Worm (Caenorhabditis elegans) whole organism, L4 larva: ENCODE data around the gene nlp-43.

Source experiments
- D1046.2 ChIP-seq: fragments of 200-800 bp; sonication (Bioruptor generic); IDR thresholded peaks from 2 replicates; pipeline ENCODE4 v1.3.6; 2022; ENCODE audit warnings: missing genetic modification characterization, missing compliant biosample characterization
- F10B5.3 ChIP-seq: sonication (generic microtip); optimal IDR thresholded peaks from 2 replicates; lab custom pipeline; 2016; ENCODE audit warnings: mild to moderate bottlenecking, missing genetic modification characterization, missing compliant biosample characterization
- F26F4.8 ChIP-seq: fragments of 200-800 bp; sonication (Bioruptor generic); conservative IDR thresholded peaks from 2 replicates; pipeline ENCODE4 v1.3.6; 2022; ENCODE audit warnings: missing genetic modification characterization, missing compliant biosample characterization
- F37D6.2 ChIP-seq: sonication (generic microtip); optimal IDR thresholded peaks from 2 replicates; lab custom pipeline; 2016; ENCODE audit warnings: mild to moderate bottlenecking, missing genetic modification characterization, missing compliant biosample characterization
- F44E2.7 ChIP-seq: fragments of 200-800 bp; sonication (Bioruptor generic); IDR thresholded peaks from 2 replicates; pipeline ENCODE4 v2.1.2; 2022; ENCODE audit warnings: missing genetic modification characterization, missing compliant biosample characterization
- F49E8.2 ChIP-seq: sonication (generic microtip); optimal IDR thresholded peaks from 2 replicates; lab custom pipeline; 2016; ENCODE audit warnings: missing compliant biosample characterization, mild to moderate bottlenecking, missing genetic modification characterization, borderline replicate concordance
- T20F7.1 ChIP-seq: fragments of 200-800 bp; sonication (Bioruptor generic); optimal IDR thresholded peaks from 2 replicates; lab custom pipeline; 2018; ENCODE audit warnings: mild to moderate bottlenecking, missing genetic modification characterization, missing compliant biosample characterization
- Y5F2A.4 ChIP-seq: fragments of 200-800 bp; sonication (Bioruptor generic); optimal IDR thresholded peaks from 2 replicates; lab custom pipeline; 2018; ENCODE audit warnings: mild to moderate bottlenecking, missing genetic modification characterization, missing compliant biosample characterization
- Y75B8A.6 ChIP-seq: fragments of 200-800 bp; sonication (Bioruptor generic); IDR thresholded peaks from 2 replicates; pipeline ENCODE4 v1.3.6; 2022; ENCODE audit warnings: missing genetic modification reagents, missing genetic modification characterization, missing compliant biosample characterization
- ZK546.5 ChIP-seq, 2 experiments: sonication (generic microtip); optimal IDR thresholded peaks; 2 replicates each; lab custom pipeline; 2017; ENCODE audit warnings: missing biosample characterization in 2 of 2, missing genetic modification characterization in 2 of 2
- aha-1 ChIP-seq: fragments of 150-350 bp; peaks from one replicate; lab custom pipeline; 2014; ENCODE audit warnings: missing biosample characterization, missing genetic modification characterization
- ama-1 ChIP-seq: fragments of 150-350 bp; optimal IDR thresholded peaks from 2 replicates; lab custom pipeline; 2014; ENCODE audit warnings: inconsistent platforms, mixed read lengths
- ceh-62 ChIP-seq: sonication (generic microtip); optimal IDR thresholded peaks from 2 replicates; lab custom pipeline; 2017; ENCODE audit warnings: missing biosample characterization, missing genetic modification characterization
- ceh-82 ChIP-seq: sonication (generic microtip); optimal IDR thresholded peaks from 2 replicates; lab custom pipeline; 2017; ENCODE audit warnings: missing biosample characterization, missing genetic modification characterization
- cey-2 ChIP-seq: sonication (generic microtip); optimal IDR thresholded peaks from 3 replicates; lab custom pipeline; 2017; ENCODE audit warnings: missing genetic modification characterization, mild to moderate bottlenecking, missing compliant biosample characterization, antibody characterized with exemption, borderline replicate concordance; ENCODE audit not compliant: insufficient read depth
- daf-12 ChIP-seq: fragments of 150-350 bp; optimal IDR thresholded peaks from 2 replicates; lab custom pipeline; 2014; ENCODE audit warnings: missing biosample characterization, missing genetic modification reagents, missing genetic modification characterization
- daf-16 ChIP-seq, 3 experiments: sonication (generic microtip); optimal IDR thresholded peaks; 2 replicates each; lab custom pipeline; 2016 to 2017; ENCODE audit warnings: missing genetic modification characterization in 3 of 3, missing genetic modification reagents in 3 of 3, mild to moderate bottlenecking in 2 of 3, missing compliant biosample characterization in 2 of 3, missing biosample characterization in 1 of 3, moderate library complexity in 1 of 3
- daf-19 ChIP-seq: fragments of 200-800 bp; sonication (Bioruptor generic); conservative IDR thresholded peaks from 2 replicates; pipeline ENCODE4 v1.3.6; 2022; ENCODE audit warnings: missing genetic modification characterization, missing compliant biosample characterization
- dmd-8 ChIP-seq: fragments of 200-800 bp; sonication (Bioruptor generic); IDR thresholded peaks from 2 replicates; pipeline ENCODE4 v1.3.6; 2022; ENCODE audit warnings: missing genetic modification characterization, missing compliant biosample characterization
- dpl-1 ChIP-seq: fragments of 150-350 bp; optimal IDR thresholded peaks from 2 replicates; lab custom pipeline; 2014; ENCODE audit warnings: missing biosample characterization, missing genetic modification reagents, missing genetic modification characterization
- dve-1 ChIP-seq: sonication (generic microtip); optimal IDR thresholded peaks from 2 replicates; lab custom pipeline; 2017; ENCODE audit warnings: antibody characterized with exemption, mild to moderate bottlenecking, missing genetic modification characterization, missing compliant biosample characterization; ENCODE audit not compliant: insufficient read depth
- egl-27 ChIP-seq: sonication (generic microtip); optimal IDR thresholded peaks from 3 replicates; lab custom pipeline; 2017; ENCODE audit warnings: missing biosample characterization, missing genetic modification reagents, missing genetic modification characterization
- egl-43 ChIP-seq: fragments of 200-800 bp; sonication (Bioruptor generic); IDR thresholded peaks from 2 replicates; pipeline ENCODE4 v1.3.6; 2022; ENCODE audit warnings: missing genetic modification reagents, missing genetic modification characterization, missing compliant biosample characterization
- fos-1 ChIP-seq: fragments of 150-350 bp; optimal IDR thresholded peaks from 2 replicates; lab custom pipeline; 2014; ENCODE audit warnings: missing biosample characterization, missing genetic modification characterization
- gei-8 ChIP-seq: fragments of 200-800 bp; sonication (Bioruptor generic); optimal IDR thresholded peaks from 2 replicates; lab custom pipeline; 2018; ENCODE audit warnings: mild to moderate bottlenecking, missing genetic modification characterization, missing compliant biosample characterization
- hif-1 ChIP-seq, 2 experiments: sonication (generic microtip); optimal IDR thresholded peaks; 2 replicates each; lab custom pipeline; 2016 to 2017; ENCODE audit warnings: missing compliant biosample characterization in 2 of 2, missing genetic modification characterization in 2 of 2, missing genetic modification reagents in 2 of 2, missing genotype in 2 of 2, mild to moderate bottlenecking in 1 of 2
- hlh-30 ChIP-seq: sonication (generic microtip); optimal IDR thresholded peaks from 2 replicates; lab custom pipeline; 2017; ENCODE audit warnings: antibody characterized with exemption, mild to moderate bottlenecking, missing genetic modification characterization, missing compliant biosample characterization; ENCODE audit not compliant: insufficient read depth
- hmg-1.1 ChIP-seq: fragments of 200-800 bp; sonication (Bioruptor generic); IDR thresholded peaks from 2 replicates; pipeline ENCODE4 v1.3.6; 2022; ENCODE audit warnings: missing genetic modification reagents, missing genetic modification characterization, missing compliant biosample characterization
- lim-7 ChIP-seq: fragments of 200-800 bp; sonication (Bioruptor generic); IDR thresholded peaks from 2 replicates; pipeline ENCODE4 v1.3.6; 2022; ENCODE audit warnings: missing genetic modification characterization, missing compliant biosample characterization
- lin-1 ChIP-seq: fragments of 200-800 bp; sonication (Bioruptor generic); IDR thresholded peaks from 2 replicates; pipeline ENCODE4 v1.3.6; 2022; ENCODE audit warnings: missing genetic modification reagents, missing genetic modification characterization, missing compliant biosample characterization
- lin-15B ChIP-seq: fragments of 150-350 bp; sonication (generic microtip); optimal IDR thresholded peaks from 3 replicates; lab custom pipeline; 2014; ENCODE audit warnings: missing biosample characterization, missing genetic modification characterization
- lin-29 ChIP-seq: fragments of 200-800 bp; sonication (Bioruptor generic); IDR thresholded peaks from 2 replicates; pipeline ENCODE4 v1.3.6; 2022; ENCODE audit warnings: missing genetic modification reagents, missing genetic modification characterization, missing compliant biosample characterization
- madf-5 ChIP-seq, 2 experiments: fragments of 200-800 bp; sonication (Bioruptor generic); IDR thresholded peaks; 2 replicates each; pipeline ENCODE4 v1.3.6; 2022; ENCODE audit warnings: missing compliant biosample characterization in 2 of 2, missing genetic modification characterization in 2 of 2
- madf-9 ChIP-seq: fragments of 200-800 bp; sonication (Bioruptor generic); conservative IDR thresholded peaks from 2 replicates; pipeline ENCODE4 v1.3.6; 2022; ENCODE audit warnings: missing genetic modification reagents, missing genetic modification characterization, missing compliant biosample characterization
- mes-2 ChIP-seq: sonication (generic microtip); optimal IDR thresholded peaks from 2 replicates; lab custom pipeline; 2016; ENCODE audit warnings: missing genotype, mild to moderate bottlenecking, missing genetic modification characterization, missing compliant biosample characterization; ENCODE audit not compliant: poor library complexity, severe bottlenecking
- mxl-2 ChIP-seq: fragments of 200-800 bp; sonication (Bioruptor generic); conservative IDR thresholded peaks from 2 replicates; pipeline ENCODE4 v1.3.6; 2022; ENCODE audit warnings: missing genetic modification reagents, missing genetic modification characterization, missing compliant biosample characterization
- nhr-11 ChIP-seq: fragments of 150-350 bp; optimal IDR thresholded peaks from 2 replicates; lab custom pipeline; 2014; ENCODE audit warnings: missing biosample characterization, missing genetic modification characterization
- nhr-111 ChIP-seq: fragments of 200-800 bp; sonication (Bioruptor generic); optimal IDR thresholded peaks from 2 replicates; lab custom pipeline; 2018; ENCODE audit warnings: mild to moderate bottlenecking, missing genetic modification characterization, missing compliant biosample characterization
- nhr-28 ChIP-seq: fragments of 150-350 bp; optimal IDR thresholded peaks from 2 replicates; lab custom pipeline; 2014; ENCODE audit warnings: missing biosample characterization, missing genetic modification characterization
- nhr-6 ChIP-seq: fragments of 150-350 bp; optimal IDR thresholded peaks from 2 replicates; lab custom pipeline; 2014; ENCODE audit warnings: missing biosample characterization, missing genetic modification characterization
- nhr-77 ChIP-seq: fragments of 150-350 bp; optimal IDR thresholded peaks from 2 replicates; lab custom pipeline; 2014; ENCODE audit warnings: missing biosample characterization, missing genetic modification characterization
- pha-4 ChIP-seq, 2 experiments: fragments of 150-350 bp in 1 of 2; fragments of 200-800 bp in 1 of 2; sonication (Bioruptor generic) in 1 of 2; IDR thresholded peaks in 1 of 2; optimal IDR thresholded peaks in 1 of 2; 2 replicates each; pipeline versions ENCODE4 v1.3.6 to Lab custom; 2014 to 2022; ENCODE audit warnings: missing genetic modification characterization in 2 of 2, missing genetic modification reagents in 2 of 2, missing biosample characterization in 1 of 2, missing compliant biosample characterization in 1 of 2
- php-3 ChIP-seq: fragments of 200-800 bp; sonication (Bioruptor generic); IDR thresholded peaks from 2 replicates; pipeline ENCODE4 v1.3.6; 2022; ENCODE audit warnings: missing genetic modification reagents, missing genetic modification characterization, missing compliant biosample characterization
- saeg-2 ChIP-seq: fragments of 200-800 bp; sonication (Bioruptor generic); IDR thresholded peaks from 2 replicates; pipeline ENCODE4 v1.3.6; 2022; ENCODE audit warnings: missing genetic modification reagents, missing genetic modification characterization, missing compliant biosample characterization
- unc-39 ChIP-seq: sonication (generic microtip); optimal IDR thresholded peaks from 2 replicates; lab custom pipeline; 2017; ENCODE audit warnings: missing biosample characterization, missing genetic modification characterization
- vab-7 ChIP-seq: fragments of 200-800 bp; sonication (Bioruptor generic); IDR thresholded peaks from 2 replicates; pipeline ENCODE4 v1.3.6; 2022; ENCODE audit warnings: missing genetic modification reagents, missing genetic modification characterization, missing compliant biosample characterization
- zag-1 ChIP-seq: fragments of 150-350 bp; optimal IDR thresholded peaks from 2 replicates; lab custom pipeline; 2014; ENCODE audit warnings: missing biosample characterization, missing genetic modification characterization
- zfp-2 ChIP-seq: sonication (generic microtip); optimal IDR thresholded peaks from 2 replicates; lab custom pipeline; 2016; ENCODE audit warnings: mild to moderate bottlenecking, missing genetic modification characterization, missing compliant biosample characterization
- zip-2 ChIP-seq: fragments of 150-350 bp; optimal IDR thresholded peaks from 2 replicates; lab custom pipeline; 2014; ENCODE audit warnings: missing biosample characterization, missing genetic modification characterization

nlp-43 gene

ce11 chrIII:5018116-5018689 is 24.0 kb upstream of the nlp-43 start, which contains the start of gene wip-1 (continued):
- peak; percentile 98 for TF ChIP-seq nhr-11
- peak; percentile 95 for TF ChIP-seq T20F7.1 (GFP tag; lab: Kevin White, UChicago)
- TF ChIP-seq F26F4.8, result no peak
- TF ChIP-seq nhr-77 (tag; lab: Kevin White, UChicago), result peak; percentile 98
- peak; percentile 96 for TF ChIP-seq pha-4 (GFP tag; IDR thresholded peaks at IDR 0.05; lab: Robert Waterston, UW)
- peak; percentile 73 for TF ChIP-seq pha-4 (tag; optimal IDR thresholded peaks at IDR 0.05; lab: Kevin White, UChicago)
- TF ChIP-seq lin-15B (tag; lab: Kevin White, UChicago), result peak; percentile 65
- TF ChIP-seq vab-7 (GFP tag; lab: Robert Waterston, UW), result peak; percentile 88
- TF ChIP-seq egl-43 (GFP tag; lab: Robert Waterston, UW), result peak; percentile 96
- peak; percentile 95 for TF ChIP-seq dpl-1
- peak; percentile 98 for TF ChIP-seq hmg-1.1 (GFP tag; lab: Robert Waterston, UW)
- peak; percentile 88 for TF ChIP-seq zip-2
- peak; percentile 87; the same call in 1 of the 2 replicates for TF ChIP-seq saeg-2 (GFP tag; lab: Robert Waterston, UW)
- TF ChIP-seq F37D6.2 (tag; lab: Kevin White, UChicago), result peak; percentile 95
- peak; percentile 100 for TF ChIP-seq dve-1 (tag; lab: Kevin White, UChicago)
- TF ChIP-seq mxl-2 (GFP tag; lab: Robert Waterston, UW), result peak; percentile 62
- TF ChIP-seq nhr-6 (tag; lab: Kevin White, UChicago), result peak; percentile 95
- TF ChIP-seq nhr-28, result peak; percentile 98
- TF ChIP-seq unc-39 (tag; lab: Kevin White, UChicago), result peak; percentile 19
- peak; percentile 57 for TF ChIP-seq cey-2
- TF ChIP-seq ceh-82 (tag; lab: Kevin White, UChicago), result no peak
- peak; percentile 73 to 89 for TF ChIP-seq hif-1 (tag; optimal IDR thresholded peaks at IDR 0.05; lab: Kevin White, UChicago)
- peak; percentile 96 for TF ChIP-seq F49E8.2 (tag; lab: Kevin White, UChicago)
- TF ChIP-seq egl-27 (tag; lab: Kevin White, UChicago), result no peak
- peak; percentile 87 for TF ChIP-seq F44E2.7 (GFP tag; lab: Robert Waterston, UW)
- TF ChIP-seq F10B5.3 (tag; lab: Kevin White, UChicago), result peak; percentile 93
- TF ChIP-seq dmd-8, result peak; percentile 76; the same call in 1 of the 2 replicates
- TF ChIP-seq hlh-30 (tag; lab: Kevin White, UChicago), result peak; percentile 94
- TF ChIP-seq nhr-111, result peak; percentile 86
- TF ChIP-seq daf-19 (GFP tag; lab: Robert Waterston, UW), result peak; percentile 95
- peak; percentile 66 for TF ChIP-seq zag-1
- TF ChIP-seq daf-16 (GFP tag; optimal IDR thresholded peaks at IDR 0.05; lab: Kevin White, UChicago), result peak; percentile 95 to 97
- TF ChIP-seq daf-16 (tag; optimal IDR thresholded peaks at IDR 0.05; lab: Kevin White, UChicago), result peak; percentile 97
- no peak for TF ChIP-seq Y75B8A.6 (GFP tag; lab: Robert Waterston, UW)
- TF ChIP-seq madf-5 (GFP tag; IDR thresholded peaks at IDR 0.05; lab: Robert Waterston, UW), result peak in 1 of 2 experiments; percentile 90; a peak in 1 of 4 replicates
- peak; percentile 44 for TF ChIP-seq fos-1 (tag; lab: Kevin White, UChicago)
- TF ChIP-seq mes-2 (tag; lab: Kevin White, UChicago), result peak; percentile 96
- no peak for TF ChIP-seq ceh-62
- TF ChIP-seq php-3 (GFP tag; lab: Robert Waterston, UW), result peak; percentile 93
- TF ChIP-seq lin-29 (GFP tag; lab: Robert Waterston, UW), result peak; percentile 91
- peak; percentile 77 for TF ChIP-seq Y5F2A.4 (GFP tag; lab: Kevin White, UChicago)
- peak; percentile 100 for TF ChIP-seq aha-1 (tag; lab: Kevin White, UChicago)
- peak; percentile 36 for TF ChIP-seq ama-1 (lab: Kevin White, UChicago)
- peak; percentile 85 for TF ChIP-seq zfp-2
- TF ChIP-seq lin-1 (GFP tag; lab: Robert Waterston, UW), result peak; percentile 96
- peak; percentile 74; the same call in 1 of the 2 replicates for TF ChIP-seq D1046.2 (GFP tag; lab: Robert Waterston, UW)
- peak; percentile 97 for TF ChIP-seq madf-9 (GFP tag; lab: Robert Waterston, UW)
- peak; percentile 76 for TF ChIP-seq lim-7 (GFP tag; lab: Robert Waterston, UW)
- TF ChIP-seq ZK546.5 (tag; optimal IDR thresholded peaks at IDR 0.05; lab: Kevin White, UChicago), result peak in 1 of 2 experiments; percentile 53
- TF ChIP-seq gei-8 (GFP tag; lab: Kevin White, UChicago), result peak; percentile 11
- no peak for TF ChIP-seq daf-12 (tag; lab: Kevin White, UChicago)
